Worm (Caenorhabditis elegans) whole organism, late embryonic: ENCODE results near the gene F22B5.10.

ENCODE experiments used
- K09A11.1 ChIP-seq: sonication (generic microtip); optimal IDR thresholded peaks from 2 replicates; lab custom pipeline; 2017; ENCODE audit warnings: antibody characterized with exemption, mild to moderate bottlenecking, missing genetic modification characterization, missing compliant biosample characterization; ENCODE audit not compliant: insufficient read depth
- Y22D7AL.16 ChIP-seq: sonication (generic microtip); optimal IDR thresholded peaks from 2 replicates; lab custom pipeline; 2016; ENCODE audit warnings: missing genetic modification characterization, missing compliant biosample characterization
- ama-1 ChIP-seq: fragments of 150-350 bp; optimal IDR thresholded peaks from 2 replicates; lab custom pipeline; 2014
- ceh-18 ChIP-seq: sonication (generic microtip); optimal IDR thresholded peaks from 2 replicates; lab custom pipeline; 2016; ENCODE audit warnings: missing genetic modification characterization, missing compliant biosample characterization
- ceh-2 ChIP-seq: sonication (generic microtip); optimal IDR thresholded peaks from 2 replicates; lab custom pipeline; 2016; ENCODE audit warnings: missing genotype, missing genetic modification characterization, missing compliant biosample characterization
- ceh-24 ChIP-seq: sonication (generic microtip); optimal IDR thresholded peaks from 2 replicates; lab custom pipeline; 2016; ENCODE audit warnings: mild to moderate bottlenecking, missing genetic modification characterization, missing compliant biosample characterization
- ceh-30 ChIP-seq: fragments of 150-350 bp; optimal IDR thresholded peaks from 2 replicates; lab custom pipeline; 2014; ENCODE audit warnings: missing biosample characterization, missing genetic modification characterization
- ceh-31 ChIP-seq: sonication (generic microtip); optimal IDR thresholded peaks from 2 replicates; lab custom pipeline; 2016; ENCODE audit warnings: missing genetic modification characterization, missing compliant biosample characterization
- ceh-34 ChIP-seq: sonication (generic microtip); optimal IDR thresholded peaks from 2 replicates; lab custom pipeline; 2016; ENCODE audit warnings: mild to moderate bottlenecking, missing genetic modification characterization, missing compliant biosample characterization
- ceh-48 ChIP-seq: sonication (generic microtip); optimal IDR thresholded peaks from 2 replicates; lab custom pipeline; 2016; ENCODE audit warnings: missing genetic modification characterization, inconsistent platforms, missing compliant biosample characterization
- dmd-4 ChIP-seq: sonication (generic microtip); optimal IDR thresholded peaks from 2 replicates; lab custom pipeline; 2016; ENCODE audit warnings: borderline replicate concordance, missing genetic modification characterization, missing compliant biosample characterization
- elt-4 ChIP-seq: sonication (generic microtip); optimal IDR thresholded peaks from 2 replicates; lab custom pipeline; 2016; ENCODE audit warnings: missing genetic modification characterization, missing compliant biosample characterization
- ets-4 ChIP-seq: sonication (generic microtip); optimal IDR thresholded peaks from 2 replicates; lab custom pipeline; 2016; ENCODE audit warnings: missing genetic modification characterization, missing compliant biosample characterization
- fax-1 ChIP-seq: sonication (generic microtip); optimal IDR thresholded peaks from 2 replicates; lab custom pipeline; 2016; ENCODE audit warnings: missing genotype, missing genetic modification characterization, missing compliant biosample characterization
- fkh-10 ChIP-seq: fragments of 150-350 bp; optimal IDR thresholded peaks from 2 replicates; lab custom pipeline; 2014; ENCODE audit warnings: missing biosample characterization, missing genetic modification reagents, missing genetic modification characterization
- gmeb-2 ChIP-seq: sonication (generic microtip); optimal IDR thresholded peaks from 2 replicates; lab custom pipeline; 2016; ENCODE audit warnings: missing genetic modification characterization, inconsistent platforms, missing compliant biosample characterization
- hlh-13 ChIP-seq: fragments of 200-800 bp; sonication (Bioruptor generic); optimal IDR thresholded peaks from 2 replicates; lab custom pipeline; 2018; ENCODE audit warnings: mild to moderate bottlenecking, missing genetic modification characterization, missing compliant biosample characterization
- hlh-15 ChIP-seq: sonication (generic microtip); optimal IDR thresholded peaks from 2 replicates; lab custom pipeline; 2016; ENCODE audit warnings: missing genetic modification characterization, missing compliant biosample characterization
- hlh-6 ChIP-seq: sonication (generic microtip); optimal IDR thresholded peaks from 2 replicates; lab custom pipeline; 2016; ENCODE audit warnings: missing genotype, missing genetic modification characterization, missing compliant biosample characterization
- hlh-8 ChIP-seq: sonication (generic microtip); optimal IDR thresholded peaks from 2 replicates; lab custom pipeline; 2016; ENCODE audit warnings: missing genotype, missing genetic modification characterization, missing compliant biosample characterization
- lim-6 ChIP-seq: sonication (generic microtip); optimal IDR thresholded peaks from 2 replicates; lab custom pipeline; 2016; ENCODE audit warnings: missing genetic modification characterization, missing compliant biosample characterization
- lin-11 ChIP-seq: fragments of 200-800 bp; sonication (Bioruptor generic); optimal IDR thresholded peaks from 2 replicates; lab custom pipeline; 2018; ENCODE audit warnings: mild to moderate bottlenecking, missing genetic modification characterization, missing compliant biosample characterization
- madf-2 ChIP-seq: sonication (generic microtip); optimal IDR thresholded peaks from 2 replicates; lab custom pipeline; 2017; ENCODE audit warnings: missing genetic modification characterization, missing compliant biosample characterization
- nfya-1 ChIP-seq: sonication (generic microtip); optimal IDR thresholded peaks from 2 replicates; lab custom pipeline; 2017; ENCODE audit warnings: missing genetic modification characterization, mild to moderate bottlenecking, missing compliant biosample characterization, antibody characterized with exemption, moderate library complexity
- nhr-11 ChIP-seq: fragments of 150-350 bp; optimal IDR thresholded peaks from 2 replicates; lab custom pipeline; 2014; ENCODE audit warnings: missing biosample characterization, missing genetic modification characterization
- nhr-232 ChIP-seq: sonication (generic microtip); optimal IDR thresholded peaks from 2 replicates; lab custom pipeline; 2016; ENCODE audit warnings: missing genetic modification characterization, missing compliant biosample characterization
- pax-1 ChIP-seq: fragments of 150-350 bp; optimal IDR thresholded peaks from 2 replicates; lab custom pipeline; 2014; ENCODE audit warnings: missing biosample characterization, missing genetic modification characterization
- pha-4 ChIP-seq: fragments of 150-350 bp; optimal IDR thresholded peaks from 2 replicates; lab custom pipeline; 2018; ENCODE audit warnings: missing biosample characterization, missing genetic modification reagents, missing genetic modification characterization
- pros-1 ChIP-seq: fragments of 150-350 bp; optimal IDR thresholded peaks from 2 replicates; lab custom pipeline; 2014; ENCODE audit warnings: missing biosample characterization, missing genetic modification reagents, missing genetic modification characterization
- ref-2 ChIP-seq: sonication (generic microtip); optimal IDR thresholded peaks from 2 replicates; lab custom pipeline; 2016; ENCODE audit warnings: missing genetic modification characterization, missing compliant biosample characterization
- rnt-1 ChIP-seq: sonication (generic microtip); optimal IDR thresholded peaks from 2 replicates; lab custom pipeline; 2016; ENCODE audit warnings: missing genetic modification characterization, missing compliant biosample characterization
- sdc-2 ChIP-seq: sonication (generic microtip); optimal IDR thresholded peaks from 2 replicates; lab custom pipeline; 2016; ENCODE audit warnings: missing genotype, missing genetic modification characterization, missing compliant biosample characterization
- sox-2 ChIP-seq: fragments of 200-800 bp; sonication (Bioruptor generic); IDR thresholded peaks from 2 replicates; pipeline ENCODE4 v1.3.6; 2022; ENCODE audit warnings: missing genetic modification reagents, missing genetic modification characterization, missing compliant biosample characterization
- sox-4 ChIP-seq: sonication (generic microtip); optimal IDR thresholded peaks from 2 replicates; lab custom pipeline; 2017; ENCODE audit warnings: mild to moderate bottlenecking, missing genetic modification characterization, inconsistent platforms, missing compliant biosample characterization
- syd-9 ChIP-seq: sonication (generic microtip); optimal IDR thresholded peaks from 2 replicates; lab custom pipeline; 2016; ENCODE audit warnings: mild to moderate bottlenecking, missing genetic modification characterization, moderate library complexity, missing compliant biosample characterization
- tbx-2 ChIP-seq: sonication (generic microtip); optimal IDR thresholded peaks from 2 replicates; lab custom pipeline; 2016; ENCODE audit warnings: missing genetic modification characterization, missing compliant biosample characterization
- tbx-7 ChIP-seq: sonication (generic microtip); optimal IDR thresholded peaks from 2 replicates; lab custom pipeline; 2016; ENCODE audit warnings: missing genotype, missing genetic modification characterization, missing compliant biosample characterization
- unc-3 ChIP-seq, 2 experiments: fragments of 200-800 bp in 1 of 2; sonication (Bioruptor generic) in 1 of 2; sonication (generic microtip) in 1 of 2; conservative IDR thresholded peaks in 1 of 2; optimal IDR thresholded peaks in 1 of 2; 2 replicates each; pipeline versions ENCODE4 v1.3.6 to Lab custom; 2016 to 2022; ENCODE audit warnings: missing compliant biosample characterization in 2 of 2, missing genetic modification characterization in 2 of 2, missing genetic modification reagents in 1 of 2
- unc-42 ChIP-seq: sonication (generic microtip); optimal IDR thresholded peaks from 2 replicates; lab custom pipeline; 2016; ENCODE audit warnings: missing genotype, missing genetic modification characterization, missing compliant biosample characterization
- unc-55 ChIP-seq: sonication (generic microtip); optimal IDR thresholded peaks from 2 replicates; lab custom pipeline; 2017; ENCODE audit warnings: missing biosample characterization, missing genetic modification reagents, missing genetic modification characterization
- ztf-16 ChIP-seq: sonication (generic microtip); optimal IDR thresholded peaks from 2 replicates; lab custom pipeline; 2017; ENCODE audit warnings: missing genetic modification characterization, missing compliant biosample characterization

The F22B5.10 gene

DNA sequence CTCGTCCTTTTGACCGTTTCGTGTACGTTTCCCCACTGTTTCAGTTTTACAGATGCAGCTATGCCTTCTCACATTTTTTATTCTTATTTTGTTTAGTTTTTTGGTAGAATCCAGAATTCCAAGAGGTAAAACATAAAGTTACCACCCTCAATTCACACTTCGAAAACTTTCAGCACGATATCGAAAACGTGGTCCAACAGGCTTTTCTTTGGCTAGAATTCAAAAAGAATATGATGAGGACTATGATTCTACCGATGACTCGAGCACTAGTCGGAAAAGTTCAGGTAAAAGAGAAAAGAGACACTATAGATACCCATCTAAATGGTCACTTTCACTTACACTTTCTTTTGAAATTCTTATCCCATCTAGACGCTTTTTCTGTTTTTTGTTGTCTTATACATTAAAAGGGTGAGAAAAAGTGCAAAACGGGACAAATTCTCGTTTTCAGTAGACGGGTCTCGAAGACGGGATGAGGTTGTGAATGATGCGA, 27.3 kb downstream of the F22B5.10 start, which contains the start of gene M05D6.9:
Gene M05D6.9 (plus strand): TSS at position 51 of the 490 bp plus-strand sequence.
- no peak for TF ChIP-seq fax-1 (tag; lab: Kevin White, UChicago)
- no peak for TF ChIP-seq ceh-18 (tag; lab: Kevin White, UChicago)
- TF ChIP-seq elt-4 (tag; lab: Kevin White, UChicago), result no peak

DNA sequence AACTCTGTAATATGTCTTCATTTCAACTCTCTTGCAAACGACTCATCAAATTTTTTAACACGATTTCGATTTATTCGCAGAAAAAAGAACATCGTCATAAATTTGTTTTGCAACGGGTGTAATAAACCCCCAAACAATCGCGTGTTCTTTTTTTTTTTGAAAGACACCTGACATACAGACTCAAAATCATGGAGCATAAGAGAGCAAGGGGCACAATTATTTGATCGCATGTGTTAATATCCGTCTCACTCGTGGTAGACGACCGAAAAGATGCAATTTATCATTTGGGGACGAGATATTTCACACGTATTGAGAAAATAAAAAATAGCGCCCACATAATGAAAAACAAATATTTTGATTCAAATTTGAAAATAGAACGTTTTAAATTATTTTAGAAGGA, 29.2 kb downstream of the F22B5.10 start:
- no peak for TF ChIP-seq madf-2 (tag; lab: Kevin White, UChicago)
- TF ChIP-seq nfya-1 (tag; lab: Kevin White, UChicago), result no peak
- no peak for TF ChIP-seq K09A11.1 (tag; lab: Kevin White, UChicago)
- no peak for TF ChIP-seq sdc-2
- no peak for TF ChIP-seq pha-4 (tag; lab: Kevin White, UChicago)
- no peak for TF ChIP-seq elt-4 (tag; lab: Kevin White, UChicago)
- no peak for TF ChIP-seq lim-6 (tag; lab: Kevin White, UChicago)
- TF ChIP-seq tbx-7, result no peak
- no peak for TF ChIP-seq hlh-13
- TF ChIP-seq hlh-8 (tag; lab: Kevin White, UChicago), result no peak
- TF ChIP-seq Y22D7AL.16 (tag; lab: Kevin White, UChicago), result no peak
- no peak for TF ChIP-seq sox-4 (tag; lab: Kevin White, UChicago)
- no peak for TF ChIP-seq hlh-15 (tag; lab: Kevin White, UChicago)
- TF ChIP-seq ref-2 (tag; lab: Kevin White, UChicago), result no peak
- TF ChIP-seq ceh-34, result no peak
- TF ChIP-seq nhr-232 (tag; lab: Kevin White, UChicago), result no peak
- no peak for TF ChIP-seq pax-1 (tag; lab: Kevin White, UChicago)

- TF ChIP-seq unc-42 (tag; lab: Kevin White, UChicago) (no peak), K09A11.1 (tag; lab: Kevin White, UChicago) (no peak), nfya-1 (tag; lab: Kevin White, UChicago) (no peak), ceh-48 (tag; lab: Kevin White, UChicago) (no peak), gmeb-2 (tag; lab: Kevin White, UChicago) (no peak), pha-4 (tag; lab: Kevin White, UChicago) (no peak), sox-4 (tag; lab: Kevin White, UChicago) (no peak), ref-2 (tag; lab: Kevin White, UChicago) (no peak), ama-1 (lab: Kevin White, UChicago) (no peak), ceh-24 (no peak), ets-4 (tag; lab: Kevin White, UChicago) (no peak), nhr-11 (tag; lab: Kevin White, UChicago) (no peak), ztf-16 (tag; lab: Kevin White, UChicago) (no peak)
These were observed 31.2 kb downstream of the F22B5.10 start for ce11 chrII:8498173-8498572.

- TF ChIP-seq sdc-2 (peak; percentile 15), elt-4 (tag; lab: Kevin White, UChicago) (no peak), unc-42 (tag; lab: Kevin White, UChicago) (no peak), unc-55 (GFP tag; lab: Kevin White, UChicago) (peak; percentile 34), pha-4 (tag; lab: Kevin White, UChicago) (no peak), fkh-10 (GFP tag; lab: Kevin White, UChicago) (no peak), hlh-13 (no peak), ref-2 (tag; lab: Kevin White, UChicago) (no peak), nhr-11 (tag; lab: Kevin White, UChicago) (no peak), syd-9 (peak; percentile 21), ama-1 (lab: Kevin White, UChicago) (no peak), tbx-2 (tag; lab: Kevin White, UChicago) (peak; percentile 46), hlh-6 (tag; lab: Kevin White, UChicago) (no peak), nfya-1 (tag; lab: Kevin White, UChicago) (peak; percentile 36), K09A11.1 (tag; lab: Kevin White, UChicago) (no peak), pros-1 (tag; lab: Kevin White, UChicago) (no peak), ceh-31 (tag; lab: Kevin White, UChicago) (peak; percentile 8), hlh-8 (tag; lab: Kevin White, UChicago) (peak; percentile 64), rnt-1 (tag; lab: Kevin White, UChicago) (peak; percentile 63), lin-11 (no peak), ceh-2 (tag; lab: Kevin White, UChicago) (peak; percentile 2), unc-3 (GFP tag; conservative IDR thresholded peaks at IDR 0.05; lab: Robert Waterston, UW) (no peak), unc-3 (tag; optimal IDR thresholded peaks at IDR 0.05; lab: Kevin White, UChicago) (no peak), dmd-4 (no peak), nhr-232 (tag; lab: Kevin White, UChicago) (no peak), sox-2 (GFP tag; lab: Robert Waterston, UW) (no peak), pax-1 (tag; lab: Kevin White, UChicago) (no peak), ceh-30 (tag; lab: Kevin White, UChicago) (no peak), ceh-34 (peak; percentile 54), ceh-18 (tag; lab: Kevin White, UChicago) (peak; percentile 88)
These were observed 32.0 kb downstream of the F22B5.10 start for ce11 chrII:8499021-8499420.
